Fruit fly (Drosophila melanogaster) whole organism, pupa: ENCODE data around the gene hfp.
A peak's percentile ranks its signal among the peaks of the same experiment; 100 is the strongest.

Experiments
- CG10348 ChIP-seq: fragments of 200-800 bp; sonication (Bioruptor generic); IDR thresholded peaks from 2 replicates; pipeline ENCODE4 v1.3.6; 2022; ENCODE audit warnings: missing biosample characterization, missing genetic modification characterization
- CG12605 ChIP-seq: fragments of 200-800 bp; sonication (Bioruptor generic); IDR thresholded peaks from 2 replicates; pipeline ENCODE4 v1.3.6; 2022; ENCODE audit warnings: missing biosample characterization, missing genetic modification characterization
- CG13204 ChIP-seq: fragments of 200-800 bp; sonication (Bioruptor generic); optimal IDR thresholded peaks from 2 replicates; lab custom pipeline; 2018; ENCODE audit warnings: missing biosample characterization, mild to moderate bottlenecking, missing genetic modification characterization, moderate library complexity
- CG14655 ChIP-seq: fragments of 200-800 bp; sonication (Bioruptor generic); optimal IDR thresholded peaks from 3 replicates; lab custom pipeline; 2017; ENCODE audit warnings: mild to moderate bottlenecking, missing biosample characterization, missing genetic modification reagents, missing genetic modification characterization
- CG15710 ChIP-seq: fragments of 200-800 bp; sonication (Bioruptor generic); optimal IDR thresholded peaks from 2 replicates; lab custom pipeline; 2018; ENCODE audit warnings: missing biosample characterization, mild to moderate bottlenecking, missing genetic modification characterization, moderate library complexity
- CG17806 ChIP-seq: fragments of 200-800 bp; sonication (Bioruptor generic); optimal IDR thresholded peaks from 2 replicates; lab custom pipeline; 2018; ENCODE audit warnings: missing biosample characterization, mild to moderate bottlenecking, missing genetic modification characterization, moderate library complexity
- CG32121 ChIP-seq: fragments of 200-800 bp; sonication (Bioruptor generic); IDR thresholded peaks from 2 replicates; pipeline ENCODE4 v1.3.6; 2022; ENCODE audit warnings: missing biosample characterization, missing genetic modification characterization
- CG34367 ChIP-seq: fragments of 200-800 bp; sonication (Bioruptor generic); optimal IDR thresholded peaks from 2 replicates; lab custom pipeline; 2018; ENCODE audit warnings: missing biosample characterization, mild to moderate bottlenecking, missing genetic modification characterization
- CG4496 ChIP-seq: fragments of 200-800 bp; sonication (Bioruptor generic); IDR thresholded peaks from 3 replicates; pipeline ENCODE4 v1.3.6; 2022; ENCODE audit warnings: missing biosample characterization, missing genetic modification characterization
- CG8159 ChIP-seq: fragments of 200-800 bp; sonication (Bioruptor generic); optimal IDR thresholded peaks from 3 replicates; lab custom pipeline; 2018; ENCODE audit warnings: missing biosample characterization, mild to moderate bottlenecking, missing genetic modification characterization, moderate library complexity
- CG8301 ChIP-seq: fragments of 200-800 bp; sonication (Bioruptor generic); optimal IDR thresholded peaks from 2 replicates; lab custom pipeline; 2018; ENCODE audit warnings: missing biosample characterization, mild to moderate bottlenecking, missing genetic modification characterization
- CG9948 ChIP-seq: fragments of 200-800 bp; sonication (Bioruptor generic); optimal IDR thresholded peaks from 2 replicates; lab custom pipeline; 2018; ENCODE audit warnings: missing biosample characterization, mild to moderate bottlenecking, missing genetic modification characterization, moderate library complexity
- D1 ChIP-seq: fragments of 200-800 bp; sonication (Bioruptor generic); optimal IDR thresholded peaks from 2 replicates; lab custom pipeline; 2018; ENCODE audit warnings: missing biosample characterization, mild to moderate bottlenecking, missing genetic modification characterization, moderate library complexity
- EcR ChIP-seq: fragments of 200-800 bp; sonication (Bioruptor generic); optimal IDR thresholded peaks from 3 replicates; lab custom pipeline; 2019; ENCODE audit warnings: missing biosample characterization, missing genetic modification characterization, mild to moderate bottlenecking, moderate library complexity, missing genetic modification reagents
- Ets98B ChIP-seq: fragments of 200-800 bp; sonication (Bioruptor generic); IDR thresholded peaks from 2 replicates; pipeline ENCODE4 v1.3.6; 2022; ENCODE audit warnings: missing biosample characterization, missing genetic modification characterization
- Pif1A ChIP-seq: fragments of 200-800 bp; sonication (Bioruptor generic); optimal IDR thresholded peaks from 3 replicates; lab custom pipeline; 2016; ENCODE audit warnings: missing biosample characterization, missing genetic modification characterization
- Pif1B ChIP-seq: fragments of 200-800 bp; sonication (Bioruptor generic); optimal IDR thresholded peaks from 3 replicates; lab custom pipeline; 2016; ENCODE audit warnings: missing biosample characterization, missing genetic modification characterization
- Snoo ChIP-seq: fragments of 200-800 bp; sonication (Bioruptor generic); optimal IDR thresholded peaks from 3 replicates; lab custom pipeline; 2017; ENCODE audit warnings: missing biosample characterization, mild to moderate bottlenecking, missing genetic modification characterization, inconsistent platforms
- fd96Ca ChIP-seq: fragments of 200-800 bp; sonication (Bioruptor generic); IDR thresholded peaks from 3 replicates; pipeline ENCODE4 v1.3.6; 2022; ENCODE audit warnings: missing biosample characterization, missing genetic modification characterization
- gl ChIP-seq: fragments of 200-800 bp; sonication (Bioruptor generic); optimal IDR thresholded peaks from 2 replicates; lab custom pipeline; 2018; ENCODE audit warnings: missing biosample characterization, mild to moderate bottlenecking, missing genetic modification characterization
- rn ChIP-seq: fragments of 200-800 bp; sonication (Bioruptor generic); IDR thresholded peaks from 2 replicates; pipeline ENCODE4 v1.3.6; 2022; ENCODE audit warnings: missing biosample characterization, missing genetic modification characterization

Gene hfp

DNA sequence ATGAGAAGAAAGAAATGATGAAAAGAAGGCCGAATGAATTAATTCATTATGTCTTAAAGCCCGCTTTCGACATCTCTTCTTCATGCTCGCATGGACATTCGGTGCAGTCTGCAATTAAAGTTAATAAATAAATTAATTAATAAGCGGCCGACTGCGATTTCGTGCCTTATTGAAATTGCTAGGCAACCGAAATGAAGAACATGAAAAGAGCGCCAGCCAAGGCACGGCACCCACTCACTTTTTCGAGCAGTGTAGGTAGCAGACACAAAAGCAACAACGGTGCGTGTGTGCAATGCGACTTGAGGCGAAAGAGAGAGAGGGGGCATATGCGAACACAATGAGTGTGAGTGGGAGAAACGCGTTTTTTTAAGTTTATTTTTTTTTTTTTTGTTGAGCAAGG lies 37.9 kb downstream of the hfp start:
- peak; percentile 19 for TF ChIP-seq CG34367 (tag; lab: Kevin White, UChicago)
- 0 out of 2 replicates have a peak, but pooled peaks have one; percentile 49 for TF ChIP-seq CG10348 (GFP tag; lab: Robert Waterston, UW)
- TF ChIP-seq EcR = no peak
- peak; percentile 63 for TF ChIP-seq Pif1B (GFP tag; lab: Kevin White, UChicago)
- TF ChIP-seq CG15710 (tag; lab: Kevin White, UChicago) = peak; percentile 31
- TF ChIP-seq CG8301 (tag; lab: Kevin White, UChicago) = peak; percentile 20
- TF ChIP-seq Snoo (tag; lab: Kevin White, UChicago) = peak; percentile 15
- peak; percentile 43 for TF ChIP-seq Ets98B (GFP tag; lab: Robert Waterston, UW)
- peak; percentile 65 for TF ChIP-seq CG32121 (GFP tag; lab: Robert Waterston, UW)
- peak; percentile 77 for TF ChIP-seq CG4496 (GFP tag; lab: Robert Waterston, UW)
- peak; percentile 16; the same call in 1 of the 2 replicates for TF ChIP-seq CG12605 (GFP tag; lab: Robert Waterston, UW)
- no peak for TF ChIP-seq gl
- peak; percentile 38 for TF ChIP-seq CG8159
- TF ChIP-seq CG14655 (GFP tag; lab: Kevin White, UChicago) = peak; percentile 56
- TF ChIP-seq rn (GFP tag; lab: Robert Waterston, UW) = peak; percentile 6; the same call in 1 of the 2 replicates
- peak; percentile 28 for TF ChIP-seq CG17806 (tag; lab: Kevin White, UChicago)
- peak; percentile 53 for TF ChIP-seq Pif1A (GFP tag; lab: Kevin White, UChicago)
- peak; percentile 27 for TF ChIP-seq CG9948 (tag; lab: Kevin White, UChicago)
- no peak for TF ChIP-seq CG13204 (GFP tag; lab: Kevin White, UChicago)
- no peak for TF ChIP-seq D1 (tag; lab: Kevin White, UChicago)
- TF ChIP-seq fd96Ca (GFP tag; lab: Robert Waterston, UW) = peak; percentile 72; the same call in 2 of the 3 replicates

DNA sequence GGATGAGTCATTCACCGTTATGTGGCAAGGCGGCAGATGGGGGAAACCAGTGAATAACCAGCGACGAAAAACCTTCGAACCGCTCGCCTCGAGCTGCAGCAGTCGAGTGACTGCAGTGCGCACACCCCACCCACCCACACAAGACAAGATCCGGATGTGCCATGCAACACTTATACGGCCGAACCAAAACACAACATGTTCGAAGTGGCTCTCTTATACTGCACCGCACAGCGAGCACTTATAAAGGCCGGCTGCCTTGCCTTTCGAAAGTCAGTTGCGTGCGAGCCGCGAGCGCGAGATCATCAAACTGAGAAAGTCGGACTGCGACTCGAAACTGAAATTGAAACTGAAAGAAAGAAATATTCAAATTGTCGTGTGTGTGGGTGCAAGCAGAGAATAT lies 38.8 kb downstream of the hfp start, which contains the start of gene rho:
Gene rho (plus strand): TSS at position 265 of the 400 bp plus-strand sequence.
- no peak for TF ChIP-seq rn (GFP tag; lab: Robert Waterston, UW)
- no peak for TF ChIP-seq CG8301 (tag; lab: Kevin White, UChicago)
- peak; percentile 16 for TF ChIP-seq CG34367 (tag; lab: Kevin White, UChicago)
- TF ChIP-seq Snoo (tag; lab: Kevin White, UChicago) = peak; percentile 12
- TF ChIP-seq CG4496 (GFP tag; lab: Robert Waterston, UW) = peak; percentile 66; the same call in 2 of the 3 replicates
- TF ChIP-seq CG10348 (GFP tag; lab: Robert Waterston, UW) = no peak
- no peak for TF ChIP-seq Pif1A (GFP tag; lab: Kevin White, UChicago)
- peak; percentile 5 for TF ChIP-seq CG8159
- peak; percentile 42 for TF ChIP-seq CG12605 (GFP tag; lab: Robert Waterston, UW)
- TF ChIP-seq CG14655 (GFP tag; lab: Kevin White, UChicago) = no peak
- no peak for TF ChIP-seq Pif1B (GFP tag; lab: Kevin White, UChicago)
- peak; percentile 1 for TF ChIP-seq CG17806 (tag; lab: Kevin White, UChicago)
- TF ChIP-seq CG9948 (tag; lab: Kevin White, UChicago) = no peak
- peak; percentile 19 for TF ChIP-seq EcR
- no peak for TF ChIP-seq D1 (tag; lab: Kevin White, UChicago)
- no peak for TF ChIP-seq CG15710 (tag; lab: Kevin White, UChicago)
- peak; percentile 27 for TF ChIP-seq gl
- peak; percentile 40; the same call in 1 of the 3 replicates for TF ChIP-seq fd96Ca (GFP tag; lab: Robert Waterston, UW)
- TF ChIP-seq CG32121 (GFP tag; lab: Robert Waterston, UW) = no peak; the same call in 1 of the 2 replicates
- TF ChIP-seq CG13204 (GFP tag; lab: Kevin White, UChicago) = peak; percentile 64
- peak; percentile 51; the same call in 1 of the 2 replicates for TF ChIP-seq Ets98B (GFP tag; lab: Robert Waterston, UW)

DNA sequence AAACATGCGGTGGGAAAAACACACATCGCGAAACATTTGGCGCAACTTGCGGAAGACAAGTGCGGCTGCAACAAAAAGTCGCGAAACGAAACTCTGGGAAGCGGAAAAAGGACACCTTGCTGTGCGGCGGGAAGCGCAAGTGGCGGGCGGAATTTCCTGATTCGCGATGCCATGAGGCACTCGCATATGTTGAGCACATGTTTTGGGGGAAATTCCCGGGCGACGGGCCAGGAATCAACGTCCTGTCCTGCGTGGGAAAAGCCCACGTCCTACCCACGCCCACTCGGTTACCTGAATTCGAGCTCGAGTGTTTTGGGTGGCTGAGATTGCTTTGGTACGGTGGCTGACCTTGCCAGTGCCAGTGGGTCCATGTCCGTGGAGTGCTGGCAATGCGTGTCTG lies 40.6 kb downstream of the hfp start:
- TF ChIP-seq CG14655 (GFP tag; lab: Kevin White, UChicago) (no peak), CG13204 (GFP tag; lab: Kevin White, UChicago) (no peak), Pif1B (GFP tag; lab: Kevin White, UChicago) (no peak), Snoo (tag; lab: Kevin White, UChicago) (no peak), Pif1A (GFP tag; lab: Kevin White, UChicago) (no peak), D1 (tag; lab: Kevin White, UChicago) (no peak), CG15710 (tag; lab: Kevin White, UChicago) (no peak), gl (no peak)
- TF ChIP-seq, all 21 proteins: peak for 0

DNA sequence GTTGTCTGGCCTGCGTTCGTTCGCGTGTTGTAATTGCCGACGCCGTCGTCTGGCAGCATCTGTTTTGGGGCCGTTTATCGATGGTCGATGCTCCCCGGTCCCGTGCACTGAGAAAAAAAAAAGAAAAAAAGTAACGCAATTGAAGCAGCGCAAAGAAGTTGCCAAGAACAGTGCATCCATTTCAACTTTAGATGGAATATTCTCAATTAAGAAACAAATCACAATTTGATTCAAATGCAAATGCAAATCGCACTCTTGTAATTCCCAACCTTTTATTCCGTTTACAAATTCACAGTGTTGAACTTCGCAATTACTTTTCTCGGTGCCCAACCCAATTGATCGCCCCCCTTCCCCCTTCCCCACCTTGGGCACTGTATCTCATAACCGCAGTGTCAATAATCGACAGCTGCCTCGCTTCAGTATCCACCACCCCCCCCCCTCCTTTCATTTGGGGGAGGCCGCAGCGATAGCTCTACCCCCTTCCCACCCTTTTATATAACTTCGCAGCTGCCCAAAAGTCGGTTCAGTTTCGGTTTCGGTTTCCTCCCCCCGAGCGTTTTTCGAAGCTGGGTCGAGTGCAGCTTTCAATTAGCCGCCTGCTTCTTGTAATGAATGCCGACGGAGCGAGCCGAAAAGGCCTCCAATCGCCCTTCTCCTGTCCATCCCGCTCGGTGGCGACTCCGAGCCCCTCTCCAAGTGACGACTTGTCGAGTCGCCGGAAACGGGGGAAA lies 44.2 kb downstream of the hfp start:
- TF ChIP-seq EcR (peak; percentile 21), Ets98B (GFP tag; lab: Robert Waterston, UW) (no peak), CG8159 (peak; percentile 18), Snoo (tag; lab: Kevin White, UChicago) (peak; percentile 74), CG9948 (tag; lab: Kevin White, UChicago) (peak; percentile 6)

DNA sequence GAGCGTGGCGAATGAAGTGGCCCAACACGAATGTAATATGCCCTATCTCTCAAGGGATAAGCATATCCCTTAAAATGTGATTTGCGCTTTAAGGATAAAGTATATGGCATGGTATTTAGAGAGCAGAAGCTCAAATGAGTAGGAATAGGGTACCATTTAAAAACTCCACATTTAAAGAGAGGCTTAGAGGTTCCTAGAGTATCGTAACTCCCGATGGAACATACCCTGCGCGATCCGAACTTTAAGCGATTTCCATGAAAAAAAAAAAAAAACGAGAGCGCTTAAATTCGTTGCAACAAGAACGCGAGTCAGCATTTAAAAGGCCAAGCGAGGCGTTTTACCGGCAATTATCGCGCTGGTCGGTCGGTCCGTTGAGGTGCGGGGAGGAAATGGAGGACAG lies 45.1 kb downstream of the hfp start:
- TF ChIP-seq Pif1B (GFP tag; lab: Kevin White, UChicago) (peak; percentile 35), Pif1A (GFP tag; lab: Kevin White, UChicago) (peak; percentile 31), CG13204 (GFP tag; lab: Kevin White, UChicago) (peak; percentile 15), CG12605 (GFP tag; lab: Robert Waterston, UW) (no peak), CG10348 (GFP tag; lab: Robert Waterston, UW) (no peak), Snoo (tag; lab: Kevin White, UChicago) (peak; percentile 24), Ets98B (GFP tag; lab: Robert Waterston, UW) (no peak), CG14655 (GFP tag; lab: Kevin White, UChicago) (no peak)
